Worm (Caenorhabditis elegans): Measurements from ENCODE around the gene gex-3.

Gene gex-3

DNA sequence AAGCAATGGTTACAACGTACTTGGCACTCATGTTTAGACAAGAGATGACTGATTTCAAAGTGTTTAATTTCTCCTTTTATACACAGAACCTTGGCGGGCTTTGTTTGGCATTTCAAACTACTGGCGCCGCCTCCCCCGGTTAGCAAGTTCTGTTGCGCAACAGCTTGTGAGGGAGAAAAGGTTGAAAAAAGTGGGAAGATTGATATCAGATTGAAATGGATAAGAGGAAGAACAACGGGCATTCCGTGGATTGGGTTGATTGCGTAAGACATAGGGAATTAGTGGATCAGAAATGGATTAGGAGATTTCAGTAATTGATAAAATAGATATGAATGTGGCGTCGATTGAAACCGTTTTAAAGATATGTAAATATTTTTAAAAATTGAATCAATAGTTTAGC is 24.2 kb downstream of the gex-3 start, which contains the start of gene col-130:
col-130 (minus strand) TSS at position 50 of the 400 bp plus-strand sequence.
- TF ChIP-seq blmp-1 (tag; optimal IDR thresholded peaks at IDR 0.05; ENCODE audit: insufficient read depth) (no peak), lin-11 (tag; optimal IDR thresholded peaks at IDR 0.05) (no peak), unc-62 (GFP tag; optimal IDR thresholded peaks at IDR 0.05) (no peak), elt-3 (tag; optimal IDR thresholded peaks at IDR 0.05) (no peak), nhr-129 (tag; optimal IDR thresholded peaks at IDR 0.05) (no peak), ZK546.5 (tag; optimal IDR thresholded peaks at IDR 0.05) (no peak), sma-3 (GFP tag; optimal IDR thresholded peaks at IDR 0.05) (no peak), egl-27 (tag; optimal IDR thresholded peaks at IDR 0.05) (no peak), nhr-11 (tag; optimal IDR thresholded peaks at IDR 0.05) (no peak), nhr-77 (tag; optimal IDR thresholded peaks at IDR 0.05) (no peak), skn-1 (tag; optimal IDR thresholded peaks at IDR 0.05) (no peak), ceh-16 (tag; optimal IDR thresholded peaks at IDR 0.05) (no peak), gmeb-1 (tag; optimal IDR thresholded peaks at IDR 0.05) (no peak), F13H6.1 (tag; optimal IDR thresholded peaks at IDR 0.05) (no peak), sem-4 (tag; optimal IDR thresholded peaks at IDR 0.05) (no peak), nhr-23 (tag; optimal IDR thresholded peaks at IDR 0.05) (no peak), alr-1 (tag; optimal IDR thresholded peaks at IDR 0.05) (no peak), aly-2 (tag; optimal IDR thresholded peaks at IDR 0.05) (no peak)

DNA sequence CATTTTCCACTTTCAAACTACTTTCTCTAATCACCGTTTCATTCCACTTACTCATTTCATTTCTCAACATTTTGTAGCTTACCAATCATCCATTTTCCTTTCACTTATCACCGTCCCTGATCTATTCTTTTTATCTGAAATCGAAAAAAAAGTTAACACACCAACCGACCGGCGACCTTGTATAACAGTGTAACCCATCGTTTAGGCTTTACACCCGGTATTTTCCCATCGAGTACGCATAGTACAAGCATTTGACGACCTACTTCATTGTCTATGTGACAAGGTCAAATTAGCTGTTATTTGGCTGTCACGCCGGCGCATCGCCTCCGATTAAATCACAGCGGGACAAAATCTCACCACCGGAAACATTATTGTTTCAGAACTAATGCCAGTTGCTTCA is 25.3 kb downstream of the gex-3 start:
- peak; percentile 66 for TF ChIP-seq nhr-25 (tag; optimal IDR thresholded peaks at IDR 0.05)
- no peak for TF ChIP-seq nhr-237 (tag; optimal IDR thresholded peaks at IDR 0.05)
- TF ChIP-seq blmp-1 (tag; optimal IDR thresholded peaks at IDR 0.05; ENCODE audit: insufficient read depth) = peak; percentile 81

DNA sequence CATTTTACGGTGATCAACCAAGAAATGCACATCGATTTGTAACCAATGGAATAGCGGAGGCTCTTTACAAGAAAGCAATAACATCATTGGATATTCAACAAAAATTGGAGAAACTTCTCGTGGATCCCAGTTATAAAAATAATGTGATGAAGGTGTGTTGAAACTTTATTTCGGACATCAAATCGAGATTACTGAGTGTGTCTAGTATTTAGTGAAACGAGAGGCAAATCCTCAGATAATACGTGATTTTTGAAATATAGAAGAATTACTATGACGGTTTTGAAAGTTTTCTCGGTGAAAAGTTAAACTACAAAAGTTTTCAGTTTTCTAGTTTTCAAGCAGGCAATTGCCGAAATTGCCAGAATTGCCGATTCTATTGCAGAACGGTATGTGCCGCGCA is 27.5 kb downstream of the gex-3 start:
- TF ChIP-seq peb-1 (tag; optimal IDR thresholded peaks at IDR 0.05) (no peak), unc-55 (GFP tag; optimal IDR thresholded peaks at IDR 0.05) (no peak), mdl-1 (tag; optimal IDR thresholded peaks at IDR 0.05) (no peak), lsy-2 (tag; optimal IDR thresholded peaks at IDR 0.05) (no peak), sma-3 (GFP tag; optimal IDR thresholded peaks at IDR 0.05) (no peak), C34F6.9 (tag; optimal IDR thresholded peaks at IDR 0.05) (no peak), skn-1 (tag; optimal IDR thresholded peaks at IDR 0.05) (no peak), Y55F3AM.14 (GFP tag; optimal IDR thresholded peaks at IDR 0.05) (no peak)

DNA sequence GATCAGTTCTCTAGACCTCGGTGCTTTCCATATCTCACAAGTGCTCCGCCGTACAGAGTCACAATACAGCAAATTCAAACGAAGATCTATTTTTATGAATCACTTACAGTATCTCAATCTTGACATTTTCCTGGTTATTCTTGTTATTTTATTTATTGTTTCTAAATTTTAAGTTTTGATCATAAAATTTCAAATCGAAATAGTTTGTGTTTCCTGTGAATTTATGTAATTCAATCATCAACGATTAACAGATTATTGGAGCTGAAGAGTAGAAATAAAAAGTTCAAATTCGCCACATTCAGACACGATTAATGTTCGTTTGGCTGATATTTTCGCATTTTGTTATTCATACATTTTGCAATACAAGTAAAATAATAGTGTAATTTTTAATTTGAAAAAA is 28.1 kb downstream of the gex-3 start, which contains the start of gene clec-184:
clec-184 (plus strand) TSS at position 301 of the 400 bp plus-strand sequence.
- TF ChIP-seq skn-1 (tag; optimal IDR thresholded peaks at IDR 0.05) (no peak), zag-1 (tag; optimal IDR thresholded peaks at IDR 0.05) (no peak)

DNA sequence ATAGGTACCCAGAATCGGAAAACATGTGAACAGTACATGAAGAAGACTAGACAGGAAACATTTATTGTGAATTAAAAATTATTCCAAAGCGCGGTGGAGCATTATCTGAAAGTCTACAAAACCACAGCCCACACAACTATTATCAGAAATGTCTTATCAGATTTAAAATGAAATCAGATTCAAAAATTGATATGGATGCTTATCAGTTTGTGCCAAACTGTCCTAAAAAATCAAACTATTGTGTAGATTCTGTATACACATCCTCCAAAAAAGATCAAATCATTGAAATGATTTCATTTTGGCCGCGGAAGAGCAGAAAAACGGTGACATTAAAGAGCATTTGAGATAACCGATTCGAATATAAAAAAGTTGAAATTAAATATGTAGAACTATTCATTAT is 31.2 kb downstream of the gex-3 start, which contains the start of gene irg-4:
irg-4 (plus strand) TSS at position 392 of the 400 bp plus-strand sequence.
- TF ChIP-seq crh-2 (tag; optimal IDR thresholded peaks at IDR 0.05) (peak; percentile 36), fos-1 (tag; optimal IDR thresholded peaks at IDR 0.05) (peak; percentile 83), dmd-4 (tag; optimal IDR thresholded peaks at IDR 0.05) (no peak), zag-1 (tag; optimal IDR thresholded peaks at IDR 0.05) (no peak)

DNA sequence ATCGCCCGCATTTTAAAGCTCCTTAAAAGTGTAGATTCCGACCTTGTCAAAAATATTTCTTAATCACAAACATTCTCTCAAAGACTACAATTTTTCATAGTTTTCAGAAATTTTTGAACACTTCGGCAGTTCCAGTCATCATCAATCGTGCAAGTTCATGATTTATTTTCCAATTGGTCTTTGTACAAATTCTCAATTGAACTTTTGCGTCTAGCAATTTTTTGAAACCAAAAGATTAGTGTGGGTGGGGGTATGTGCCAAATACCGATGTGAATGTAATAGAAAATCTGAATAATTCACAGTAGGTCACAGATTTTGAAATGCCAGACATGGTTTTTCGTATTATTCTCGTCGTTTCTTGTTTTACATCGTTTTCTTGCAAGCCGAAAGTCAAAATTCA is 34.1 kb downstream of the gex-3 start, which contains the start of gene clec-185:
clec-185 (plus strand) TSS at position 301 of the 400 bp plus-strand sequence.
- no peak for TF ChIP-seq skn-1 (tag; optimal IDR thresholded peaks at IDR 0.05)
- no peak for TF ChIP-seq gmeb-1 (tag; optimal IDR thresholded peaks at IDR 0.05)
- no peak for TF ChIP-seq ama-1 (optimal IDR thresholded peaks at IDR 0.05)
- no peak for TF ChIP-seq fos-1 (tag; optimal IDR thresholded peaks at IDR 0.05)
- no peak for TF ChIP-seq C34F6.9 (tag; optimal IDR thresholded peaks at IDR 0.05)
- no peak for TF ChIP-seq lsy-2 (tag; optimal IDR thresholded peaks at IDR 0.05)
- no peak for TF ChIP-seq ZK546.5 (tag; optimal IDR thresholded peaks at IDR 0.05)
- TF ChIP-seq ceh-82 (tag; optimal IDR thresholded peaks at IDR 0.05) = no peak
- TF ChIP-seq mab-5 (tag; optimal IDR thresholded peaks at IDR 0.05) = no peak
- no peak for TF ChIP-seq crh-2 (tag; optimal IDR thresholded peaks at IDR 0.05)

Data from whole organism, L2 larva.